Fruit fly (Drosophila melanogaster): ENCODE results near the gene htl.

Gene htl

DNA sequence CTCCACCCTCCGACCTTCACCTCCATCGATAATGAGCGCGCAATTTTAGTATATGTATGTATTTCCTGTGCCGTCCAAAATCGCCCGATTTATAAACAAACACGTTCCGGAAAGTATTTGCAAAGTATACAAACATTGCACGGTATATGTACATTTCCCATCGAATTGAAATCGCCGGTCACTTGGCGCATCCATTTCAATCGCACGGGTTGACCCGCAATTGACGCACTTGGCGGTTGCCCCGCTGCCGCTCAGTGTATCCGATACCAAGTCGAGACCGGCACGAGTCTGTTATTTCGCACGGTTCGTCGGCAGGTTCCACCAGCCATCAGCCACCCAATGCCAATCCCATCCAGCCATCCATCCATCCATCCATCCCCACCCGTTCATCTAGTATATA, 2.2 kb downstream of the htl start:
- TF ChIP-seq Hr83 (GFP tag; optimal IDR thresholded peaks at IDR 0.05; ENCODE audit: poor library complexity, severe bottlenecking) = no peak

DNA sequence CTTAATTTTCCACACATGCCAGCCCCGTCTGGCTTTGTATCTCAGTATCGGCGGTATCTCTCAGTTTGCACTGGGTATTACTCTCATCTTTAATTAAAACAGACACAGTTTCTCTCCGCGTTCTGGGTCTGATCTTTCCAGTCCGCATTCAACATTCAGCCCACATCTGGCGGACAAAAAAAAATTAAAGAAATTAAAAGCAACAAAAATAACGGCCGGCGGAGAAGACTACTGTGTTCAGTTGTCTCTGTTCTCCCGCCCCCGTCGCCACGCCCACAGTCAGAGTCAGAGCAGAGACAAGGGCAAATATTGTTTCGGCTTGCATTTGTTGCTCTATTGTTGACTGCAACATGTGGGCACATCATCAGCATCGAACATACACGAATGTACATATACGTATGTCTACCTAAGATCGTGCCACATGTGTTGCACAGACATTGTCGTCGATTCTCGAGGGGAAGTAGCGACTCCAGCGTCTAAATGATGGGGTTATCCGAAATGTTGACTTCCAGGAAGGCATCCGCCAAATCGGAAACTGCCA, 2.7 kb downstream of the htl start:
- no peak for TF ChIP-seq Mio (GFP tag; optimal IDR thresholded peaks at IDR 0.05)
- no peak for TF ChIP-seq Dfd (GFP tag; optimal IDR thresholded peaks at IDR 0.05)
- TF ChIP-seq ey (GFP tag; optimal IDR thresholded peaks at IDR 0.05) = no peak
- no peak for TF ChIP-seq Myc (optimal IDR thresholded peaks at IDR 0.05)
- no peak for TF ChIP-seq lola (GFP tag; optimal IDR thresholded peaks at IDR 0.05)
- TF ChIP-seq Sp1 (GFP tag; optimal IDR thresholded peaks at IDR 0.05) = no peak
- TF ChIP-seq rgr (GFP tag; optimal IDR thresholded peaks at IDR 0.05) = no peak
- no peak for TF ChIP-seq fru (GFP tag; optimal IDR thresholded peaks at IDR 0.05)
- TF ChIP-seq Abd-B (GFP tag; optimal IDR thresholded peaks at IDR 0.05) = no peak

DNA sequence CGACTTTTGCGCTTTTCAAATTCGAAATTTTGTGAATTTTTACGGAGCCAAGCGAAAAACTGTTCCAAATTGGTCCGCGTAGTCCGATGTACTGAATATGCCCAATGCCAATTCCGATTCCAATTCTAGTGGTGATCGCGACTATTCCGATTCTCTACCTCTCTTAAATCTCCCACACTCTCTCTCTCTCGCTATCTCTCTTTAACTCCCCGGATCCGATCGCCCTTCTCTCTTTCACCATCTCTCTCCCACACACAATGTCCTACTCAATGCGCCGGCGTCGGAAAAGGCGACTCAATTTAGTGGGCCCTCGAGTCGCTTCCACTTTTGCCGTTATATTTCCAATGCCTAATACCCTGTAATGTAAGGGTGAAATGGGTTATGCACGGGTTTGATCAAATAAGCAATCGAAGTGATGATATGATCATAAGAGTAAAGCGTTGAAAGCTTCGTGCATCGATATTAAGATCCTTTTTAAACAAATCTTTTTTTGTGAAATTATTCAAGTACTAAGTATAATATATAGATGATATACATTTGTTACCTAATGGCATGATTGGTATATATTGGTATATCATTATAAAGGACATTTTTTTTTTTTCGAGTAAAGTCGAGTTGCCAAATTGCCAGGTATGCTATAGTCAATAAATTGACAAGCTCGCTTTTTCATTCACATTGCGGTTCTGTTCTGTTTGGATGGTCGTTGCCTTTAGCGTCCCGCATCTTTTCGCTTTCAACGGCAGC, 3.3 kb downstream of the htl start:
- TF ChIP-seq foxo (GFP tag; optimal IDR thresholded peaks at IDR 0.05) (peak in 1 of 2 experiments; percentile 30), Mio (GFP tag; optimal IDR thresholded peaks at IDR 0.05) (no peak), CG9705 (GFP tag; optimal IDR thresholded peaks at IDR 0.05) (no peak), Dif (GFP tag; optimal IDR thresholded peaks at IDR 0.05; ENCODE audit: partially characterized antibody) (no peak), Vsx2 (GFP tag; optimal IDR thresholded peaks at IDR 0.05; ENCODE audit: partially characterized antibody) (no peak), CrebA (GFP tag; optimal IDR thresholded peaks at IDR 0.05; ENCODE audit: borderline replicate concordance) (no peak), fru (GFP tag; optimal IDR thresholded peaks at IDR 0.05) (peak; percentile 28), sv (GFP tag; optimal IDR thresholded peaks at IDR 0.05) (peak; percentile 67), dmrt93B (GFP tag; optimal IDR thresholded peaks at IDR 0.05) (peak; percentile 7), Sp1 (GFP tag; optimal IDR thresholded peaks at IDR 0.05) (no peak), CG32264 (GFP tag; optimal IDR thresholded peaks at IDR 0.05) (no peak), jim (GFP tag; optimal IDR thresholded peaks at IDR 0.05) (no peak), br (GFP tag; optimal IDR thresholded peaks at IDR 0.05) (no peak), ey (GFP tag; optimal IDR thresholded peaks at IDR 0.05) (no peak), usp (GFP tag; optimal IDR thresholded peaks at IDR 0.05) (no peak), HLH106 (tag; optimal IDR thresholded peaks at IDR 0.05) (no peak), N (GFP tag; optimal IDR thresholded peaks at IDR 0.05) (no peak), Abd-B (GFP tag; optimal IDR thresholded peaks at IDR 0.05) (no peak), psq (GFP tag; optimal IDR thresholded peaks at IDR 0.05) (peak; percentile 9), rgr (GFP tag; optimal IDR thresholded peaks at IDR 0.05) (no peak), dl (GFP tag; optimal IDR thresholded peaks at IDR 0.05; ENCODE audit: insufficient read depth in 1 of 2, partially characterized antibody in 2 of 2) (no peak), pan (optimal IDR thresholded peaks at IDR 0.05) (no peak), tai (GFP tag; optimal IDR thresholded peaks at IDR 0.05) (no peak), sage (GFP tag; optimal IDR thresholded peaks at IDR 0.05) (no peak), Jra (GFP tag; optimal IDR thresholded peaks at IDR 0.05) (no peak), Hnf4 (GFP tag; optimal IDR thresholded peaks at IDR 0.05) (no peak), Rel (GFP tag; optimal IDR thresholded peaks at IDR 0.05) (no peak), Rel (tag; optimal IDR thresholded peaks at IDR 0.05) (no peak), woc (GFP tag; optimal IDR thresholded peaks at IDR 0.05) (no peak), OdsH (GFP tag; optimal IDR thresholded peaks at IDR 0.05) (no peak), Hr83 (GFP tag; optimal IDR thresholded peaks at IDR 0.05; ENCODE audit: poor library complexity, severe bottlenecking) (no peak), dsf (GFP tag; optimal IDR thresholded peaks at IDR 0.05; ENCODE audit: borderline replicate concordance) (no peak), Dfd (GFP tag; optimal IDR thresholded peaks at IDR 0.05) (no peak), lola (GFP tag; optimal IDR thresholded peaks at IDR 0.05) (no peak), Myc (optimal IDR thresholded peaks at IDR 0.05) (no peak), h (GFP tag; optimal IDR thresholded peaks at IDR 0.05) (peak; percentile 24), GATAd (GFP tag; optimal IDR thresholded peaks at IDR 0.05) (no peak), Hr78 (GFP tag; optimal IDR thresholded peaks at IDR 0.05) (no peak), brk (GFP tag; optimal IDR thresholded peaks at IDR 0.05) (no peak)

Data from whole organism, wandering third instar larva.